2 fruit fly cellular contexts compared by ENCODE assay signal in the genomic region with DNA sequence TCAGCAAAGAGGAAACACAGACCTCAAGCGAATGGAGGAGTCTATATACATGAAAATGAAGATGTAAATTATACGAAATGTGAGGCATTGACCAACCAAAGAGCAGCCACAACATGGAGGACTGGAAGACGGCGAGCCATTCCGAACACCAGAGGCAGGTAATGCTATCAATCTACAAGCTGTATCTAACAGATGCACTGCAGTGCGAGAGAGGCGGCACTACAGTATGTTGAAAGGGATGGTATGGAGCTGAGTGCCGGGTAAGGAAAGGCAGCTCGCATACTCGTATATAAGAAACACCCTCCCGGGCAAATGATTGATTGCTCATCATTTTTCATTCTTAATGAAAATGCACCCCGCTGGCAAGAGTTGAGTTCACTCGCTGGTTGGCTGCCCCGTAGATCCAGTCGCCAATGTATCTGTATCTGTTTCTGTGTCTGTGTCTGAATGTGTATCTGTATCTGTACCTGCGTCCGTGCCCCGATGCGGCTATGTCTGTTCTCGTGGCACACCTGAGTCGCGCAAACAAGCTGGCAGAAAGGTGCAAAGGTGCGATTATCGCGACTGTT.
TF ChIP-seq lines count a peak whose summit lies in the region.

No protein-coding gene starts in this region.

- no peak for TF ChIP-seq CTCF in whole organism, embryonic (GFP tag; optimal IDR thresholded peaks at IDR 0.05; lab: Kevin White, UChicago)

TF ChIP-seq in whole organism, embryonic, 481 proteins besides CTCF, POLR2A, EP300 and RAD21 (continues in another document):
- TF ChIP-seq CG3281 (GFP tag; optimal IDR thresholded peaks at IDR 0.05; lab: Kevin White, UChicago) (no peak), CG3847 (GFP tag; IDR thresholded peaks at IDR 0.05; lab: Robert Waterston, UW) (no peak), Optix (GFP tag; IDR thresholded peaks at IDR 0.05; lab: Robert Waterston, UW) (no peak), D19A (tag; optimal IDR thresholded peaks at IDR 0.05; lab: Kevin White, UChicago) (no peak), Scr (GFP tag; IDR thresholded peaks at IDR 0.05; lab: Robert Waterston, UW; ENCODE audit: partially characterized antibody) (0 out of 2 replicates have a peak, but pooled peaks have one; percentile 12), HHEX (GFP tag; optimal IDR thresholded peaks at IDR 0.05; lab: Kevin White, UChicago) (no peak), Ada2b (GFP tag; IDR thresholded peaks at IDR 0.05; lab: Robert Waterston, UW) (no peak), CG18476 (GFP tag; optimal IDR thresholded peaks at IDR 0.05; lab: Kevin White, UChicago) (no peak), Meics (GFP tag; optimal IDR thresholded peaks at IDR 0.05; lab: Kevin White, UChicago) (no peak), CG12071 (GFP tag; optimal IDR thresholded peaks at IDR 0.05; lab: Kevin White, UChicago) (no peak), esg (GFP tag; conservative IDR thresholded peaks at IDR 0.05; lab: Robert Waterston, UW) (no peak), Six4 (GFP tag; optimal IDR thresholded peaks at IDR 0.05; lab: Kevin White, UChicago) (no peak), CHES-1-like (GFP tag; optimal IDR thresholded peaks at IDR 0.05; lab: Kevin White, UChicago) (no peak), CG13424 (tag; optimal IDR thresholded peaks at IDR 0.05; lab: Kevin White, UChicago) (no peak), CoRest (tag; optimal IDR thresholded peaks at IDR 0.05; lab: Kevin White, UChicago) (no peak), dati (GFP tag; IDR thresholded peaks at IDR 0.05; lab: Robert Waterston, UW) (no peak), CG10274 (GFP tag; optimal IDR thresholded peaks at IDR 0.05; lab: Kevin White, UChicago) (no peak), CG1792 (GFP tag; optimal IDR thresholded peaks at IDR 0.05; lab: Kevin White, UChicago) (no peak), otp (GFP tag; IDR thresholded peaks at IDR 0.05; lab: Robert Waterston, UW) (no peak), al (GFP tag; IDR thresholded peaks at IDR 0.05; lab: Robert Waterston, UW) (no peak), cg (GFP tag; optimal IDR thresholded peaks at IDR 0.05; lab: Kevin White, UChicago) (peak; percentile 77), CG6791 (GFP tag; IDR thresholded peaks at IDR 0.05; lab: Robert Waterston, UW; ENCODE audit: partially characterized antibody) (no peak), ato (GFP tag; IDR thresholded peaks at IDR 0.05; lab: Robert Waterston, UW; ENCODE audit: partially characterized antibody) (no peak), Mes4 (GFP tag; optimal IDR thresholded peaks at IDR 0.05; lab: Kevin White, UChicago) (no peak), CG15514 (GFP tag; optimal IDR thresholded peaks at IDR 0.05; lab: Kevin White, UChicago) (no peak), ab (GFP tag; optimal IDR thresholded peaks at IDR 0.05; lab: Kevin White, UChicago) (no peak), BtbVII (GFP tag; optimal IDR thresholded peaks at IDR 0.05; lab: Kevin White, UChicago) (no peak), ATbp (GFP tag; optimal IDR thresholded peaks at IDR 0.05; lab: Kevin White, UChicago) (no peak), CG32767 (GFP tag; IDR thresholded peaks at IDR 0.05; lab: Robert Waterston, UW) (0 out of 2 replicates have a peak, but pooled peaks have one; percentile 39), ap (GFP tag; IDR thresholded peaks at IDR 0.05; lab: Robert Waterston, UW) (no peak), CG17359 (tag; optimal IDR thresholded peaks at IDR 0.05; lab: Kevin White, UChicago) (no peak), h (optimal IDR thresholded peaks at IDR 0.05; lab: Kevin White, UChicago) (no peak), Hr78 (GFP tag; optimal IDR thresholded peaks at IDR 0.05; lab: Kevin White, UChicago) (no peak), CG12104 (GFP tag; optimal IDR thresholded peaks at IDR 0.05; lab: Kevin White, UChicago) (no peak), Lpt (GFP tag; optimal IDR thresholded peaks at IDR 0.05; lab: Kevin White, UChicago) (no peak), CG2116 (GFP tag; optimal IDR thresholded peaks at IDR 0.05; lab: Kevin White, UChicago) (no peak), CG1529 (GFP tag; optimal IDR thresholded peaks at IDR 0.05; lab: Kevin White, UChicago) (no peak), ash1 (GFP tag; optimal IDR thresholded peaks at IDR 0.05; lab: Kevin White, UChicago) (no peak), CG9215 (GFP tag; IDR thresholded peaks at IDR 0.05; lab: Robert Waterston, UW) (no peak), abd-A (tag; optimal IDR thresholded peaks at IDR 0.05; lab: Kevin White, UChicago) (peak; percentile 29), jing (GFP tag; optimal IDR thresholded peaks at IDR 0.05; lab: Kevin White, UChicago) (no peak), corto (GFP tag; optimal IDR thresholded peaks at IDR 0.05; lab: Kevin White, UChicago) (no peak), Hand (GFP tag; optimal IDR thresholded peaks at IDR 0.05; lab: Kevin White, UChicago) (no peak), CG12155 (GFP tag; optimal IDR thresholded peaks at IDR 0.05; lab: Kevin White, UChicago) (no peak)

TF ChIP-seq in whole organism, prepupa, 60 proteins besides CTCF, POLR2A, EP300 and RAD21:
- TF ChIP-seq CG6854 (GFP tag; optimal IDR thresholded peaks at IDR 0.05; lab: Kevin White, UChicago) (no peak), spab (GFP tag; optimal IDR thresholded peaks at IDR 0.05; lab: Kevin White, UChicago) (no peak), svp (GFP tag; lab: Kevin White, UChicago) (peak; percentile 45), pdm3 (GFP tag; optimal IDR thresholded peaks at IDR 0.05; lab: Kevin White, UChicago) (no peak), CG31627 (GFP tag; optimal IDR thresholded peaks at IDR 0.05; lab: Kevin White, UChicago) (no peak), CG11762 (GFP tag; optimal IDR thresholded peaks at IDR 0.05; lab: Kevin White, UChicago; ENCODE audit: insufficient read depth) (no peak), OdsH (GFP tag; optimal IDR thresholded peaks at IDR 0.05; lab: Kevin White, UChicago) (no peak), CG8632 (GFP tag; optimal IDR thresholded peaks at IDR 0.05; lab: Kevin White, UChicago) (no peak), ss (GFP tag; optimal IDR thresholded peaks at IDR 0.05; lab: Kevin White, UChicago) (peak in 1 of 2 experiments; percentile 14), salr (GFP tag; optimal IDR thresholded peaks at IDR 0.05; lab: Kevin White, UChicago) (no peak), Met (GFP tag; optimal IDR thresholded peaks at IDR 0.05; lab: Kevin White, UChicago) (no peak)
